Fruit fly (Drosophila melanogaster): ENCODE data around the gene CG7115.

DNA sequence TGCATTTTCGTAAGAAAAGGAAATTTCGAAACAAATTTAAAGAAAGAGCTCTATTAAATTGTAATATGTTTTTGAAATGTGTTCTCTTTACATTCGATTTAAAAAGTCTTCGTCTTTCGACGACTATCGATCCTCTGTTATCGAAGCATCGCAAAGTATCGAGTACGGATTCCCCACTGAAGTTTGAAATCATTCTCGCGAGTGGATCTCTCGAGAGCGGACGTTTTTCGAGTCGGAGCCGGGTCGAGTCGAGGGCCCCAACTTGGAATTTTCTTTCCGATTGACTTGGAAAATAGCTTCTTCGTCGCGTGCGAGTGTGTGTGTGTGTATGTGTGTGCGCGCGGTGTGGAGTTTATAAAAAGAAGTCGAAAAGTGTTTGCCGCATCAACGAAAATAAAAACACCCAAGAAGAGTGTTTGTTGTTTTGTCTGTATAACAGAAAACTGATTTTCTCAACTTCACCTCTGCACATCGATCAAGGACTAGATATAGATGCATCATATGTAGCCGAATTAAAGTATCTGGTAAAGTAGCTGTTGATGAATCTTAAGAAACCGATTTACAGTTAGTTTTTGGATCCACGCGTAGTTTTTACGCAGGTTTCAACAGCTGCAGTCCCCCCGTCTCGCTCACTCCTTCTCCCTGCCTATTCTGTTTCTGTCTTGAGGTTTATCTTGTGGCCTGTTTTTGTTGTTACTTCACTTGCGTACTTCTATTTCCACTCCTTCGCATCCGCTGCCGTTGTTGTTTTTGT is 9.5 kb upstream of the CG7115 start, which contains the start of gene LanB1:
- no peak for TF ChIP-seq CrebA (GFP tag; optimal IDR thresholded peaks at IDR 0.05; ENCODE audit: borderline replicate concordance)
- no peak for TF ChIP-seq br (GFP tag; optimal IDR thresholded peaks at IDR 0.05)
- no peak for TF ChIP-seq Hr78 (GFP tag; optimal IDR thresholded peaks at IDR 0.05)
- no peak for TF ChIP-seq h (GFP tag; optimal IDR thresholded peaks at IDR 0.05)
- TF ChIP-seq Mio (GFP tag; optimal IDR thresholded peaks at IDR 0.05) = no peak
- no peak for TF ChIP-seq CG9705 (GFP tag; optimal IDR thresholded peaks at IDR 0.05)
- TF ChIP-seq brk (GFP tag; optimal IDR thresholded peaks at IDR 0.05) = no peak
- TF ChIP-seq GATAd (GFP tag; optimal IDR thresholded peaks at IDR 0.05) = no peak
- TF ChIP-seq Dif (GFP tag; optimal IDR thresholded peaks at IDR 0.05; ENCODE audit: partially characterized antibody) = peak; percentile 36
- no peak for TF ChIP-seq pan (optimal IDR thresholded peaks at IDR 0.05)
- no peak for TF ChIP-seq OdsH (GFP tag; optimal IDR thresholded peaks at IDR 0.05)
- no peak for TF ChIP-seq Dfd (GFP tag; optimal IDR thresholded peaks at IDR 0.05)
